Worm (Caenorhabditis elegans) whole organism, young adult: ENCODE results near the gene ani-2.

Experiments
- Y53F4B.3 ChIP-seq: fragments of 200-800 bp; sonication (Bioruptor generic); IDR thresholded peaks from 2 replicates; pipeline ENCODE4 v1.3.6; 2022; ENCODE audit warnings: missing genetic modification reagents, missing genetic modification characterization, missing compliant biosample characterization
- ZK185.1 ChIP-seq: sonication (generic microtip); optimal IDR thresholded peaks from 2 replicates; lab custom pipeline; 2016; ENCODE audit warnings: mild to moderate bottlenecking, missing genetic modification characterization, missing compliant biosample characterization; ENCODE audit not compliant: poor library complexity, severe bottlenecking
- ceh-91 ChIP-seq: fragments of 200-800 bp; sonication (Bioruptor generic); IDR thresholded peaks from 2 replicates; pipeline ENCODE4 v1.3.6; 2022; ENCODE audit warnings: missing genetic modification reagents, missing genetic modification characterization, missing compliant biosample characterization

DNA sequence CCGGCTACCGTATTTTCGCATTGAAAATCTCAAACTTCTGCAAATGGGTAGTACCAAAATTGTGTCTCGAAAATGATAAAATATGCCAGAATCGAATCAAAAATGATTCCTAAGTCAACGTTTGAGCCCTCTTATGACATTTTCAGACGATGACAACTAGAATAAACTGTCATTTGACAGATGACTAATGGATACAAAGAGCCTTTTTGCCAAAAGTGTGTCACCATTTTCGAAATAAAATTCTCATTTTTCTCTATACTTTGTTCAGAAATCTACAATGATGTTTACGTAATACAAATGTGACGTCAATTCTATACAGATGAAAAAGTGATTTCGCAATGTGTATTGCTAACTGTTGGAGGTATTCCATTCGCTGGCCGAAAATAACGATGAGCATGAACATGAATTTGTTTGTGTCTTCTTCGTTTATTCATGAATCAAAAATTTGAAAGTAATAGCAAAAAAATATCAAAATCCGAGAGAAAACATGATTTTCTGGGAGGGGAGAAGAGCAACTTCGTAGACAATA is 18.6 kb downstream of the ani-2 start:
- TF ChIP-seq ceh-91 (GFP tag; lab: Robert Waterston, UW) (no peak), ZK185.1 (peak; percentile 86), Y53F4B.3 (GFP tag; lab: Robert Waterston, UW) (no peak)
